Fruit fly (Drosophila melanogaster): Measurements from ENCODE around the gene Pkc98E.

The Pkc98E gene

DNA sequence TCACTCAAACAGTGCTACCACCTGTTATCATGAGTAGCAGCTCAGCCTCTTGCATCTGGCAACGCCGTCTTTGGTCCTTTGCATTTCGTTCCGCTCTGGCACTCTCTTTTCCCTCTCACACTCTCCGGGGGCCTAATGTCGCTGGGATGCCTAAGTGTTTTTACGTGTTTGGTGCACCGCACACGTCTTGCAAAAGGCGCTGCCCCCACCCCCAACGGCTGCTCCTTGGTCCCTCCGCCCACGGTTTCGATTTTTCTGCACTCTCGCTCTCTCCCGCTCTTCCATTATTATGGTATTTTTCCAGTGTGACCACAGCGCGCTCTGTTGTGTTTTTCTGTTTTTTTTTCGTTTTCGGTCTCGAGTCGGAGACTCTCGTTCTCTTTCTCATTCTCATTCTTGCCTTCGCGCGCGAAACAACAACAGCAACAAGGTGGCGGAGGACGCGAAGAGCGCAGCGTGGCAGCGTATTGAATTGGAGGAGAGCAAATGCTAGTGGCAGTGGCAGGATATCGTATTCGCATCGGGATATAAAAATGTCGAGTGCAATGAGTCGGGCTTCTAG lies 49.1 kb downstream of the Pkc98E start (continued):
- TF ChIP-seq chn (GFP tag; optimal IDR thresholded peaks at IDR 0.05) (peak; percentile 13), CG32532 (GFP tag; IDR thresholded peaks at IDR 0.05) (0 out of 2 replicates have a peak, but pooled peaks have one; percentile 12)

DNA sequence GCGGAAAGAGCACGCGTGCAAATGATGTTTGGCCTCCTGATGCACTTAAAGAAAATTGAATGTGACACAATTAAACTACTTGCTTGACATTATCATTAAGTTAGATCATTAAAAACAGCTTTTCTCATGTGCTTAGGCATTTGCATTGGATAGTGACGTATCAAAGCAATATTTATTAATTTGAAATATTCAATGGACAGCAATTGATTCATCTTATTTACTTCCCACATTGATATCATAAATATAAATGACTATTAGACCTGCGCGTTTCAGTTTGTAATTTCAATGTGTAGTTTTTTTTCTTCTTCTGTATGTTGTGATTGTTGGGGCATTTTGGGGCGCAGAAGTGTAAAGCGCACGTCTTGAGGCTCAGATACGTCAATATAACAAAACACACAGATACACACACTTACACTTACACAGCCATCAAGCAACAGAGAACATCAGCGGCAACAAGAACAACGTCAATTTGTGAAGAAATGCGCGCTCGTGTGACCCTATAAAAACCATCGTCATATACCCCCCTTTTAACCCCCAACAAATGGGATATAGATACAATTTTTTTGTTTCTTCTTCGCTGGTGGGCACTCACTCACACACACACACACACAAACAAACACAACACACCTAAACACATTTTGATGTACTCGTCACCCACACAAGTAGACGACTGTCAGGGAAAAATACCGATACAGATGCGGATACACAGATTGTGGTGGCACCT lies 50.1 kb downstream of the Pkc98E start:
- TF ChIP-seq run (tag; optimal IDR thresholded peaks at IDR 0.05) (peak; percentile 41), Nf-YA (GFP tag; IDR thresholded peaks at IDR 0.05) (0 out of 2 replicates have a peak, but pooled peaks have one; percentile 29), gsb-n (tag; optimal IDR thresholded peaks at IDR 0.05) (peak; percentile 71), jing (GFP tag; optimal IDR thresholded peaks at IDR 0.05) (peak; percentile 58), vnd (GFP tag; IDR thresholded peaks at IDR 0.05; ENCODE audit: partially characterized antibody) (no peak), CG34376 (GFP tag; optimal IDR thresholded peaks at IDR 0.05) (no peak), CG5245 (GFP tag; optimal IDR thresholded peaks at IDR 0.05) (peak; percentile 48), zfh2 (GFP tag; optimal IDR thresholded peaks at IDR 0.05) (peak; percentile 5), CG30020 (tag; optimal IDR thresholded peaks at IDR 0.05) (no peak), rib (GFP tag; IDR thresholded peaks at IDR 0.05) (no peak), kah (GFP tag; optimal IDR thresholded peaks at IDR 0.05) (no peak), otp (GFP tag; IDR thresholded peaks at IDR 0.05) (no peak), CHES-1-like (GFP tag; optimal IDR thresholded peaks at IDR 0.05) (peak; percentile 39), CG6175 (GFP tag; IDR thresholded peaks at IDR 0.05) (no peak), kay (GFP tag; optimal IDR thresholded peaks at IDR 0.05) (no peak), crp (GFP tag; optimal IDR thresholded peaks at IDR 0.05) (peak in 1 of 2 experiments; percentile 10), tio (GFP tag; optimal IDR thresholded peaks at IDR 0.05) (peak; percentile 71), CG16779 (GFP tag; IDR thresholded peaks at IDR 0.05) (no peak), HmgD (GFP tag; optimal IDR thresholded peaks at IDR 0.05) (no peak), Bdp1 (GFP tag; optimal IDR thresholded peaks at IDR 0.05) (peak; percentile 14), Atf6 (GFP tag; IDR thresholded peaks at IDR 0.05) (peak; percentile 58; the same call in 1 of the 2 replicates), Hsf (GFP tag; optimal IDR thresholded peaks at IDR 0.05) (peak; percentile 72), Doc2 (GFP tag; IDR thresholded peaks at IDR 0.05) (peak; percentile 17; the same call in 1 of the 2 replicates), CG15011 (GFP tag; optimal IDR thresholded peaks at IDR 0.05) (peak; percentile 55), Spps (tag; optimal IDR thresholded peaks at IDR 0.05) (peak; percentile 36), odd (GFP tag; optimal IDR thresholded peaks at IDR 0.05) (peak; percentile 40), CG12071 (GFP tag; optimal IDR thresholded peaks at IDR 0.05) (peak; percentile 49), CG13296 (GFP tag; optimal IDR thresholded peaks at IDR 0.05) (peak; percentile 17), sens-2 (GFP tag; IDR thresholded peaks at IDR 0.05) (no peak), nerfin-2 (GFP tag; IDR thresholded peaks at IDR 0.05; ENCODE audit: partially characterized antibody) (no peak), HLH4C (GFP tag; IDR thresholded peaks at IDR 0.05; ENCODE audit: partially characterized antibody) (no peak), pb (GFP tag; optimal IDR thresholded peaks at IDR 0.05) (no peak), chn (GFP tag; optimal IDR thresholded peaks at IDR 0.05) (peak; percentile 74), CG32532 (GFP tag; IDR thresholded peaks at IDR 0.05) (peak; percentile 46; the same call in 1 of the 2 replicates), wek (GFP tag; optimal IDR thresholded peaks at IDR 0.05) (no peak), unpg (GFP tag; optimal IDR thresholded peaks at IDR 0.05) (peak; percentile 82), CG16813 (GFP tag; IDR thresholded peaks at IDR 0.05; ENCODE audit: partially characterized antibody) (no peak), CG18619 (GFP tag; optimal IDR thresholded peaks at IDR 0.05) (peak; percentile 70), Dref (GFP tag; IDR thresholded peaks at IDR 0.05) (no peak), dpn (GFP tag; optimal IDR thresholded peaks at IDR 0.05) (peak; percentile 61 to 63), esg (GFP tag; conservative IDR thresholded peaks at IDR 0.05) (peak; percentile 62), stwl (tag; optimal IDR thresholded peaks at IDR 0.05) (no peak), maf-S (GFP tag; optimal IDR thresholded peaks at IDR 0.05) (peak; percentile 66), lbe (GFP tag; optimal IDR thresholded peaks at IDR 0.05) (peak; percentile 10), CG3847 (GFP tag; IDR thresholded peaks at IDR 0.05) (peak; percentile 57), CoRest (tag; optimal IDR thresholded peaks at IDR 0.05) (peak; percentile 74)
